Worm (Caenorhabditis elegans): ENCODE data around the gene ech-8.

- no peak for TF ChIP-seq zip-5 (tag; optimal IDR thresholded peaks at IDR 0.05)
- no peak for TF ChIP-seq tbx-2 (tag; optimal IDR thresholded peaks at IDR 0.05)
- TF ChIP-seq npax-4 (tag; optimal IDR thresholded peaks at IDR 0.05): no peak
- no peak for TF ChIP-seq pha-4 (tag; optimal IDR thresholded peaks at IDR 0.05)
- no peak for TF ChIP-seq odd-2 (tag; optimal IDR thresholded peaks at IDR 0.05)
Observed at ce11 chrIV:10245666-10246210, 6.8 kb upstream of the ech-8 start, which contains the start of gene F01G10.10.
